Worm (Caenorhabditis elegans) whole organism, L1 larva: Measurements from ENCODE around the gene T01B7.5.

Source experiments
- C04F5.9 ChIP-seq: sonication (generic microtip); optimal IDR thresholded peaks from 2 replicates; lab custom pipeline; 2016; ENCODE audit warnings: missing genetic modification characterization, missing compliant biosample characterization
- Y116A8C.19 ChIP-seq: sonication (generic microtip); optimal IDR thresholded peaks from 2 replicates; lab custom pipeline; 2016; ENCODE audit warnings: missing compliant biosample characterization, missing genetic modification characterization, borderline replicate concordance
- aha-1 ChIP-seq: fragments of 150-350 bp; optimal IDR thresholded peaks from 2 replicates; lab custom pipeline; 2014; ENCODE audit warnings: missing biosample characterization, missing genetic modification characterization
- aly-2 ChIP-seq: fragments of 150-350 bp; optimal IDR thresholded peaks from 2 replicates; lab custom pipeline; 2014; ENCODE audit warnings: missing biosample characterization, missing genetic modification characterization
- ama-1 ChIP-seq: fragments of 150-350 bp; optimal IDR thresholded peaks from 2 replicates; lab custom pipeline; 2014
- blmp-1 ChIP-seq: fragments of 150-350 bp; optimal IDR thresholded peaks from 2 replicates; lab custom pipeline; 2014; ENCODE audit warnings: missing biosample characterization, missing genetic modification characterization
- ceh-63 ChIP-seq: fragments of 200-800 bp; sonication (Bioruptor generic); optimal IDR thresholded peaks from 2 replicates; lab custom pipeline; 2018; ENCODE audit warnings: mild to moderate bottlenecking, missing genetic modification characterization, missing compliant biosample characterization
- ceh-88 ChIP-seq: fragments of 200-800 bp; sonication (Bioruptor generic); IDR thresholded peaks from 2 replicates; pipeline ENCODE4 v1.3.6; 2022; ENCODE audit warnings: missing genetic modification characterization, missing compliant biosample characterization
- ces-1 ChIP-seq: fragments of 150-350 bp; optimal IDR thresholded peaks from 2 replicates; lab custom pipeline; 2014; ENCODE audit warnings: missing biosample characterization, missing genetic modification reagents, missing genetic modification characterization
- dsc-1 ChIP-seq: sonication (generic microtip); optimal IDR thresholded peaks from 2 replicates; lab custom pipeline; 2016; ENCODE audit warnings: mild to moderate bottlenecking, missing genetic modification characterization, missing compliant biosample characterization
- efl-1 ChIP-seq, 4 experiments: fragments of 150-350 bp; optimal IDR thresholded peaks in 3 of 4; peaks in 1 of 4; 1 replicate in 1 of 4; 2 replicates in 3 of 4; lab custom pipeline; 2014; ENCODE audit warnings: missing biosample characterization in 2 of 4, missing genetic modification characterization in 2 of 4, missing genetic modification reagents in 2 of 4
- egl-13 ChIP-seq: sonication (generic microtip); optimal IDR thresholded peaks from 2 replicates; lab custom pipeline; 2016; ENCODE audit warnings: missing genotype, missing genetic modification reagents, missing genetic modification characterization, missing compliant biosample characterization
- elt-2 ChIP-seq: sonication (generic microtip); optimal IDR thresholded peaks from 2 replicates; lab custom pipeline; 2016; ENCODE audit warnings: missing genetic modification characterization, mild to moderate bottlenecking, inconsistent platforms, missing compliant biosample characterization, missing genetic modification reagents
- elt-3 ChIP-seq, 6 experiments: fragments of 150-350 bp in 1 of 6; sonication (generic microtip); optimal IDR thresholded peaks; 2 replicates each; lab custom pipeline; 2017 to 2018; ENCODE audit warnings: missing biosample characterization in 6 of 6, missing genetic modification characterization in 6 of 6, inconsistent platforms in 1 of 6
- fkh-8 ChIP-seq: sonication (generic microtip); optimal IDR thresholded peaks from 2 replicates; lab custom pipeline; 2016; ENCODE audit warnings: mild to moderate bottlenecking, missing genetic modification characterization, missing compliant biosample characterization
- fos-1 ChIP-seq: fragments of 150-350 bp; optimal IDR thresholded peaks from 2 replicates; lab custom pipeline; 2014; ENCODE audit warnings: missing biosample characterization, missing genetic modification characterization
- grh-1 ChIP-seq: fragments of 200-800 bp; sonication (Bioruptor generic); IDR thresholded peaks from 2 replicates; pipeline ENCODE4 v1.3.6; 2022; ENCODE audit warnings: missing genetic modification reagents, missing genetic modification characterization, missing compliant biosample characterization
- hlh-17 ChIP-seq: fragments of 200-800 bp; sonication (Bioruptor generic); optimal IDR thresholded peaks from 2 replicates; lab custom pipeline; 2018; ENCODE audit warnings: missing genetic modification characterization, mild to moderate bottlenecking, missing compliant biosample characterization, moderate library complexity, borderline replicate concordance
- hlh-4 ChIP-seq: sonication (generic microtip); optimal IDR thresholded peaks from 2 replicates; lab custom pipeline; 2016; ENCODE audit warnings: mild to moderate bottlenecking, missing genetic modification characterization, missing compliant biosample characterization
- hpl-2 ChIP-seq: fragments of 150-350 bp; optimal IDR thresholded peaks from 2 replicates; lab custom pipeline; 2014; ENCODE audit warnings: missing biosample characterization, missing genetic modification reagents, missing genetic modification characterization
- irx-1 ChIP-seq: sonication (generic microtip); optimal IDR thresholded peaks from 2 replicates; lab custom pipeline; 2016; ENCODE audit warnings: missing genetic modification characterization, missing compliant biosample characterization
- jun-1 ChIP-seq: fragments of 150-350 bp; optimal IDR thresholded peaks from 2 replicates; lab custom pipeline; 2014; ENCODE audit warnings: missing biosample characterization, missing genetic modification reagents, missing genetic modification characterization
- lin-13 ChIP-seq: fragments of 150-350 bp; optimal IDR thresholded peaks from 2 replicates; lab custom pipeline; 2014; ENCODE audit warnings: missing biosample characterization, missing genetic modification reagents, missing genetic modification characterization
- lin-14 ChIP-seq: fragments of 200-800 bp; sonication (Bioruptor generic); optimal IDR thresholded peaks from 2 replicates; lab custom pipeline; 2018; ENCODE audit warnings: mild to moderate bottlenecking, missing genetic modification characterization, moderate library complexity, missing compliant biosample characterization
- lin-15B ChIP-seq: fragments of 150-350 bp; sonication (generic microtip); optimal IDR thresholded peaks from 3 replicates; lab custom pipeline; 2014; ENCODE audit warnings: missing biosample characterization, missing genetic modification characterization
- lin-35 ChIP-seq, 2 experiments: fragments of 150-350 bp; optimal IDR thresholded peaks; 2 replicates each; lab custom pipeline; 2014; ENCODE audit warnings: missing biosample characterization in 2 of 2, missing genetic modification characterization in 2 of 2, missing genetic modification reagents in 2 of 2
- lir-3 ChIP-seq: sonication (generic microtip); optimal IDR thresholded peaks from 2 replicates; lab custom pipeline; 2016; ENCODE audit warnings: mild to moderate bottlenecking, missing genetic modification characterization, moderate library complexity, missing compliant biosample characterization; ENCODE audit not compliant: poor library complexity
- lsy-2 ChIP-seq, 2 experiments: fragments of 150-350 bp; optimal IDR thresholded peaks; 2 replicates each; lab custom pipeline; 2014; ENCODE audit warnings: missing biosample characterization in 2 of 2, missing genetic modification characterization in 2 of 2
- mdl-1 ChIP-seq, 2 experiments: fragments of 150-350 bp; optimal IDR thresholded peaks; 2 replicates each; lab custom pipeline; 2014 to 2017; ENCODE audit warnings: missing biosample characterization in 2 of 2, missing genetic modification characterization in 2 of 2, inconsistent platforms in 1 of 2
- mef-2 ChIP-seq: fragments of 150-350 bp; optimal IDR thresholded peaks from 2 replicates; lab custom pipeline; 2014; ENCODE audit warnings: missing biosample characterization, missing genetic modification characterization
- mep-1 ChIP-seq: fragments of 150-350 bp; optimal IDR thresholded peaks from 2 replicates; lab custom pipeline; 2014; ENCODE audit warnings: missing biosample characterization, missing genetic modification characterization
- nhr-11 ChIP-seq: fragments of 150-350 bp; optimal IDR thresholded peaks from 2 replicates; lab custom pipeline; 2014; ENCODE audit warnings: missing biosample characterization, missing genetic modification characterization
- nhr-20 ChIP-seq: sonication (generic microtip); optimal IDR thresholded peaks from 2 replicates; lab custom pipeline; 2016; ENCODE audit warnings: mild to moderate bottlenecking, missing genetic modification characterization, missing compliant biosample characterization
- nhr-71 ChIP-seq: sonication (generic microtip); optimal IDR thresholded peaks from 2 replicates; lab custom pipeline; 2016; ENCODE audit warnings: mild to moderate bottlenecking, missing genetic modification characterization, moderate library complexity, missing compliant biosample characterization
- nhr-76 ChIP-seq: sonication (generic microtip); optimal IDR thresholded peaks from 2 replicates; lab custom pipeline; 2017; ENCODE audit warnings: missing biosample characterization, missing genetic modification characterization
- nhr-77 ChIP-seq: fragments of 150-350 bp; optimal IDR thresholded peaks from 2 replicates; lab custom pipeline; 2014; ENCODE audit warnings: missing biosample characterization, missing genetic modification characterization
- nhr-85 ChIP-seq: sonication (generic microtip); peaks from one replicate; lab custom pipeline; 2016; ENCODE audit warnings: missing genetic modification characterization, inconsistent platforms, missing compliant biosample characterization
- pag-3 ChIP-seq: sonication (generic microtip); optimal IDR thresholded peaks from 2 replicates; lab custom pipeline; 2017; ENCODE audit warnings: missing genetic modification characterization, mild to moderate bottlenecking, missing compliant biosample characterization, antibody characterized with exemption, borderline replicate concordance; ENCODE audit not compliant: insufficient read depth
- pax-3 ChIP-seq: fragments of 200-800 bp; sonication (Bioruptor generic); optimal IDR thresholded peaks from 2 replicates; lab custom pipeline; 2018; ENCODE audit warnings: mild to moderate bottlenecking, missing genetic modification characterization, moderate library complexity, missing compliant biosample characterization
- rnt-1 ChIP-seq: sonication (generic microtip); optimal IDR thresholded peaks from 2 replicates; lab custom pipeline; 2016; ENCODE audit warnings: mild to moderate bottlenecking, missing genetic modification characterization, moderate library complexity, missing compliant biosample characterization
- skn-1 ChIP-seq: fragments of 150-350 bp; optimal IDR thresholded peaks from 2 replicates; lab custom pipeline; 2014; ENCODE audit warnings: missing biosample characterization, missing genetic modification characterization
- sox-4 ChIP-seq: sonication (generic microtip); optimal IDR thresholded peaks from 2 replicates; lab custom pipeline; 2016; ENCODE audit warnings: missing genetic modification characterization, missing compliant biosample characterization
- sptf-1 ChIP-seq: fragments of 150-350 bp; optimal IDR thresholded peaks from 2 replicates; lab custom pipeline; 2014; ENCODE audit warnings: missing biosample characterization, missing genetic modification characterization
- tbx-2 ChIP-seq: sonication (generic microtip); optimal IDR thresholded peaks from 2 replicates; lab custom pipeline; 2016; ENCODE audit warnings: missing genetic modification characterization, missing compliant biosample characterization
- tlp-1 ChIP-seq: fragments of 150-350 bp; optimal IDR thresholded peaks from 2 replicates; lab custom pipeline; 2014; ENCODE audit warnings: missing biosample characterization, missing genetic modification characterization
- unc-130 ChIP-seq: fragments of 150-350 bp; optimal IDR thresholded peaks from 2 replicates; lab custom pipeline; 2017; ENCODE audit warnings: missing biosample characterization, missing genetic modification characterization, inconsistent platforms
- unc-30 ChIP-seq: sonication (generic microtip); optimal IDR thresholded peaks from 2 replicates; lab custom pipeline; 2017; ENCODE audit warnings: missing biosample characterization, missing genetic modification characterization
- unc-62 ChIP-seq: fragments of 150-350 bp; optimal IDR thresholded peaks from 2 replicates; lab custom pipeline; 2014; ENCODE audit warnings: missing biosample characterization, missing genetic modification reagents, missing genetic modification characterization
- unc-86 ChIP-seq: sonication (generic microtip); optimal IDR thresholded peaks from 2 replicates; lab custom pipeline; 2016; ENCODE audit warnings: missing genetic modification characterization, missing compliant biosample characterization
- vab-15 ChIP-seq: sonication (generic microtip); optimal IDR thresholded peaks from 2 replicates; lab custom pipeline; 2017; ENCODE audit warnings: missing genotype, mild to moderate bottlenecking, missing genetic modification characterization, missing compliant biosample characterization
- ztf-11 ChIP-seq, 2 experiments: sonication (generic microtip); optimal IDR thresholded peaks; 2 replicates each; lab custom pipeline; 2016 to 2017; ENCODE audit warnings: missing genetic modification characterization in 2 of 2, missing biosample characterization in 1 of 2, missing compliant biosample characterization in 1 of 2
- ztf-4 ChIP-seq: fragments of 150-350 bp; optimal IDR thresholded peaks from 2 replicates; lab custom pipeline; 2014; ENCODE audit warnings: missing biosample characterization, missing genetic modification characterization

T01B7.5 gene

ce11 chrII:8745449-8746297, 29.0 kb downstream of the T01B7.5 start:
- TF ChIP-seq rnt-1 (tag; lab: Kevin White, UChicago) (peak; percentile 23), unc-130 (tag; lab: Kevin White, UChicago) (no peak), ces-1 (GFP tag; lab: Kevin White, UChicago) (no peak), dsc-1 (tag; lab: Kevin White, UChicago) (no peak), lin-13 (no peak), nhr-77 (tag; lab: Kevin White, UChicago) (no peak), lin-35 (GFP tag; optimal IDR thresholded peaks at IDR 0.05; lab: Kevin White, UChicago) (no peak), sox-4 (tag; lab: Kevin White, UChicago) (no peak), hlh-17 (GFP tag; lab: Kevin White, UChicago) (no peak), C04F5.9 (tag; lab: Kevin White, UChicago) (peak; percentile 15), elt-2 (tag; lab: Kevin White, UChicago) (peak; percentile 39), unc-62 (no peak), grh-1 (no peak), pax-3 (no peak), irx-1 (tag; lab: Kevin White, UChicago) (no peak), nhr-85 (peak; percentile 47), unc-30 (tag; lab: Kevin White, UChicago) (no peak), aha-1 (tag; lab: Kevin White, UChicago) (no peak), nhr-20 (no peak), mep-1 (tag; lab: Kevin White, UChicago) (no peak), tbx-2 (tag; lab: Kevin White, UChicago) (no peak), ztf-11 (tag; optimal IDR thresholded peaks at IDR 0.05; lab: Kevin White, UChicago) (no peak), lsy-2 (tag; optimal IDR thresholded peaks at IDR 0.05; lab: Kevin White, UChicago) (no peak), nhr-76 (tag; lab: Kevin White, UChicago) (no peak), lin-14 (GFP tag; lab: Kevin White, UChicago) (no peak), lin-15B (tag; lab: Kevin White, UChicago) (no peak), blmp-1 (tag; lab: Kevin White, UChicago) (no peak), skn-1 (tag; lab: Kevin White, UChicago) (no peak), vab-15 (tag; lab: Kevin White, UChicago) (no peak), ceh-88 (GFP tag; lab: Robert Waterston, UW) (no peak), fkh-8 (no peak), hpl-2 (GFP tag; lab: Kevin White, UChicago) (no peak), efl-1 (optimal IDR thresholded peaks at IDR 0.05; lab: Kevin White, UChicago) (no peak), efl-1 (GFP tag; optimal IDR thresholded peaks at IDR 0.05 in 1 of 2; lab: Kevin White, UChicago) (peak in 1 of 2 experiments; percentile 15), unc-86 (tag; lab: Kevin White, UChicago) (no peak), ceh-63 (GFP tag; lab: Kevin White, UChicago) (no peak), Y116A8C.19 (tag; lab: Kevin White, UChicago) (no peak), jun-1 (tag; lab: Kevin White, UChicago) (no peak), ztf-4 (tag; lab: Kevin White, UChicago) (no peak), egl-13 (no peak), hlh-4 (tag; lab: Kevin White, UChicago) (no peak), mdl-1 (tag; optimal IDR thresholded peaks at IDR 0.05; lab: Kevin White, UChicago) (no peak), fos-1 (tag; lab: Kevin White, UChicago) (no peak), mef-2 (tag; lab: Kevin White, UChicago) (no peak), ama-1 (lab: Kevin White, UChicago) (peak; percentile 34), elt-3 (tag; optimal IDR thresholded peaks at IDR 0.05; lab: Kevin White, UChicago) (no peak), nhr-71 (no peak), aly-2 (tag; lab: Kevin White, UChicago) (no peak), sptf-1 (tag; lab: Kevin White, UChicago) (no peak), tlp-1 (tag; lab: Kevin White, UChicago) (no peak), lir-3 (peak; percentile 23), pag-3 (tag; lab: Kevin White, UChicago) (no peak), nhr-11 (tag; lab: Kevin White, UChicago) (no peak)
